Worm (Caenorhabditis elegans): ENCODE measurements around the gene glc-4.

DNA sequence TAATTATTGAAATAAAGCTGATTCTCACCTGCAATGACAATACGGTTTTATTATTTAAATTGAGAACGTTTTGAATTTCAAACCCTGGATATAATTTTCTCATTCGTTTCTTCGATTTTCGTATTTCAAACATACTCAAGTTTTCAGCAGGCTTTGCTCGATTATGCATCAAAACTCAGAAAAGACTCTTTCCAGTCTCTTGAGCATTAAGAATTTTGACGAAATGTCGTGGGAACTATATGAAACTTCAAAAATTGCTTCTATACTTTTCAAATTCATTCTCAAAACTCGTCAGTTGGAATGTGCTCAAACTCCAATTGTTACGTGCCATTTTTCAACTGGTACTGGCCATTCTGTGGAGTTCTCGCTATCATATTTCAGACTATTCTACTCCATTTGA, 30.6 kb upstream of the glc-4 start, which contains the start of gene srd-59:
- TF ChIP-seq zag-1 (tag; optimal IDR thresholded peaks at IDR 0.05) (no peak), ceh-16 (tag; optimal IDR thresholded peaks at IDR 0.05) (no peak), nhr-237 (tag; optimal IDR thresholded peaks at IDR 0.05) (no peak), fos-1 (tag; optimal IDR thresholded peaks at IDR 0.05) (no peak), nhr-76 (tag; optimal IDR thresholded peaks at IDR 0.05) (no peak), fkh-2 (tag; optimal IDR thresholded peaks at IDR 0.05) (no peak), pqm-1 (tag; optimal IDR thresholded peaks at IDR 0.05) (no peak), aly-2 (tag; optimal IDR thresholded peaks at IDR 0.05) (no peak), fkh-10 (GFP tag; optimal IDR thresholded peaks at IDR 0.05) (no peak), elt-2 (tag; optimal IDR thresholded peaks at IDR 0.05) (no peak), pha-4 (tag; optimal IDR thresholded peaks at IDR 0.05) (no peak), unc-62 (GFP tag; optimal IDR thresholded peaks at IDR 0.05) (no peak)
